Worm (Caenorhabditis elegans): ENCODE data around the gene T24B8.4.

Gene T24B8.4

DNA sequence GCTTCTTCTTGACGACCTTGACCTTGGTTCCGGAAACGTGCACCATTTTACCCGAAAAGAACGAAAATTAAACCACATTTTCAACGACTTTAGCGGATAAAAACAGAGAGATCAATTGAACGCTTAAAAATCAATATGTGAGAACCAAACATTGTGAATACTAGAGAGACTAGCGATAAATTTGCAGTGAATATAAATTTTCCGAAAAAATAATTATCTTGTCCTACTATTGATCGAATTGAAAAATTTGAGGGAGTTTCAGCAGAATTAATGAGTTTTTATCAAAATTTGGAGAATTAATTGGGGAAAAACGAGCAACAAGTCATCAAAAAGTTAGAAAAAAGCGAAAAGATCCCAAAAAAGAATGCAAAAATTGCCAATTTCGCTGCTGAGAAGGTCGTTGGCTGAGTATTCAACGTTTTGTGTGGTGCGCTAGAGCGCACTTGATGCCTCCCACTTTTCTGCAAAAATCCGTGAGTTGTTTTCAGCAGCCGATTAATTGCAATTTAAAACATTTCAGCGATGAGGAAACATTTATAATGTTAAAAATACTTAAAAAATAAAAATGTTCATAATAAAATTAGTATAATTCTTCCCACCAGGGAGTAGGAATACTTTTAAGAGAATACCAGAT lies 13.5 kb downstream of the T24B8.4 start, which contains the start of gene rpl-32 (continued):
- TF ChIP-seq ama-1 (optimal IDR thresholded peaks at IDR 0.05) (peak; percentile 53), elt-2 (tag; optimal IDR thresholded peaks at IDR 0.05) (peak; percentile 44), sea-2 (GFP tag; optimal IDR thresholded peaks at IDR 0.05) (no peak), tbx-2 (tag; optimal IDR thresholded peaks at IDR 0.05) (peak; percentile 10), nhr-77 (tag; optimal IDR thresholded peaks at IDR 0.05) (no peak)

- TF ChIP-seq zag-1 (tag; optimal IDR thresholded peaks at IDR 0.05) = no peak
- TF ChIP-seq pqm-1 (tag; optimal IDR thresholded peaks at IDR 0.05) = no peak
Measured at ce11 chrII:9056215-9056819, 14.3 kb downstream of the T24B8.4 start.

DNA sequence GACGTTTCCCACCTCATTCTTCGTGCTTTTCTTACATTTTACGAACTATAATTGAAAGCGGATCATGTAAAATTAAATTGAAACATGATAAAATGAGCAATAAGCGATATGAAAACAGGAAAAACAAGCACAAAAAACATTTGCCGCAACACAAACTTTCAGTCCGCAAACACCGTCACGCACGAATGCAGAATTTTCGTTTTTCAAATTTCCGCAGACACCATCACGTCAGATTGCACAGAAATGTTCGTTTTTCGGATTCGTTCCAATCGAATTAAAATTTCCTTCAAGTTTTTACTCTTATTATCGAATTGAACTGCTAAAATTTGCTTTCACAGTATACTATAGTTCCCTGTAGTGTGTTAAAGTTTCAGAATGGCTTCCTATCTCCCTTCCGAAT lies 16.0 kb downstream of the T24B8.4 start, which contains the start of gene chmp-7:
chmp-7 (plus strand) TSS at position 369 of the 400 bp plus-strand sequence.
- peak; percentile 25 for TF ChIP-seq fkh-10 (GFP tag; optimal IDR thresholded peaks at IDR 0.05)
- peak; percentile 88 for TF ChIP-seq nfya-1 (tag; optimal IDR thresholded peaks at IDR 0.05; ENCODE audit: insufficient read depth)
- TF ChIP-seq unc-39 (tag; optimal IDR thresholded peaks at IDR 0.05) = no peak
- TF ChIP-seq egl-5 (tag; optimal IDR thresholded peaks at IDR 0.05) = peak; percentile 76
- no peak for TF ChIP-seq eor-1 (tag; optimal IDR thresholded peaks at IDR 0.05)
- TF ChIP-seq mml-1 (tag; optimal IDR thresholded peaks at IDR 0.05) = no peak
- TF ChIP-seq nhr-12 (tag; optimal IDR thresholded peaks at IDR 0.05) = no peak
- TF ChIP-seq nhr-76 (tag; optimal IDR thresholded peaks at IDR 0.05) = no peak
- TF ChIP-seq nhr-77 (tag; optimal IDR thresholded peaks at IDR 0.05) = no peak
- no peak for TF ChIP-seq ceh-9 (tag; optimal IDR thresholded peaks at IDR 0.05)
- TF ChIP-seq ztf-11 (tag; optimal IDR thresholded peaks at IDR 0.05) = no peak
- TF ChIP-seq elt-2 (tag; optimal IDR thresholded peaks at IDR 0.05) = peak; percentile 62
- no peak for TF ChIP-seq nhr-11 (tag; optimal IDR thresholded peaks at IDR 0.05)
- TF ChIP-seq lin-15B (tag; optimal IDR thresholded peaks at IDR 0.05) = peak; percentile 87
- peak; percentile 68 for TF ChIP-seq R02D3.7 (tag; optimal IDR thresholded peaks at IDR 0.05)
- TF ChIP-seq nhr-23 (tag; optimal IDR thresholded peaks at IDR 0.05) = peak; percentile 79
- TF ChIP-seq nhr-28 (tag; optimal IDR thresholded peaks at IDR 0.05) = no peak
- peak; percentile 83 for TF ChIP-seq nhr-43 (tag; optimal IDR thresholded peaks at IDR 0.05; ENCODE audit: poor library complexity, severe bottlenecking)
- TF ChIP-seq unc-62 (GFP tag; optimal IDR thresholded peaks at IDR 0.05) = peak; percentile 34
- TF ChIP-seq nhr-67 (tag; optimal IDR thresholded peaks at IDR 0.05) = no peak
- peak; percentile 95 for TF ChIP-seq pha-4 (tag; optimal IDR thresholded peaks at IDR 0.05)
- TF ChIP-seq aly-2 (tag; optimal IDR thresholded peaks at IDR 0.05) = no peak
- TF ChIP-seq fos-1 (tag; optimal IDR thresholded peaks at IDR 0.05) = no peak
- TF ChIP-seq elt-1 (tag; optimal IDR thresholded peaks at IDR 0.05) = no peak
- TF ChIP-seq lin-39 (tag; optimal IDR thresholded peaks at IDR 0.05) = peak; percentile 50
- no peak for TF ChIP-seq zag-1 (tag; optimal IDR thresholded peaks at IDR 0.05)
- TF ChIP-seq ama-1 (optimal IDR thresholded peaks at IDR 0.05) = no peak
- peak; percentile 82 for TF ChIP-seq skn-1 (tag; optimal IDR thresholded peaks at IDR 0.05)
- peak; percentile 26 for TF ChIP-seq egl-27 (tag; optimal IDR thresholded peaks at IDR 0.05)
- TF ChIP-seq ZK546.5 (tag; optimal IDR thresholded peaks at IDR 0.05) = no peak
- peak; percentile 79 for TF ChIP-seq sea-2 (GFP tag; optimal IDR thresholded peaks at IDR 0.05)
- peak; percentile 57 for TF ChIP-seq lsy-12 (tag; optimal IDR thresholded peaks at IDR 0.05)
- no peak for TF ChIP-seq ceh-16 (tag; optimal IDR thresholded peaks at IDR 0.05)
- no peak for TF ChIP-seq nhr-237 (tag; optimal IDR thresholded peaks at IDR 0.05)
- peak; percentile 32 for TF ChIP-seq tbx-2 (tag; optimal IDR thresholded peaks at IDR 0.05)
- TF ChIP-seq ceh-82 (tag; optimal IDR thresholded peaks at IDR 0.05) = no peak
- peak; percentile 85 for TF ChIP-seq nhr-25 (tag; optimal IDR thresholded peaks at IDR 0.05)
- no peak for TF ChIP-seq mdl-1 (tag; optimal IDR thresholded peaks at IDR 0.05)
- TF ChIP-seq fkh-2 (tag; optimal IDR thresholded peaks at IDR 0.05) = no peak
- TF ChIP-seq pqm-1 (tag; optimal IDR thresholded peaks at IDR 0.05) = peak; percentile 37
- TF ChIP-seq jun-1 (tag; optimal IDR thresholded peaks at IDR 0.05) = peak; percentile 78
- TF ChIP-seq daf-12 (tag; optimal IDR thresholded peaks at IDR 0.05) = no peak
- no peak for TF ChIP-seq ztf-4 (tag; optimal IDR thresholded peaks at IDR 0.05)
- peak; percentile 75 for TF ChIP-seq hmg-11 (tag; optimal IDR thresholded peaks at IDR 0.05)
- no peak for TF ChIP-seq elt-3 (tag; optimal IDR thresholded peaks at IDR 0.05)
- TF ChIP-seq snpc-4 (tag; optimal IDR thresholded peaks at IDR 0.05) = no peak

Data from whole organism, L3 larva.